Worm (Caenorhabditis elegans): ENCODE data around the gene R07B7.2.
A peak's percentile ranks its signal among the peaks of the same experiment; 100 is the strongest.

The R07B7.2 gene

DNA sequence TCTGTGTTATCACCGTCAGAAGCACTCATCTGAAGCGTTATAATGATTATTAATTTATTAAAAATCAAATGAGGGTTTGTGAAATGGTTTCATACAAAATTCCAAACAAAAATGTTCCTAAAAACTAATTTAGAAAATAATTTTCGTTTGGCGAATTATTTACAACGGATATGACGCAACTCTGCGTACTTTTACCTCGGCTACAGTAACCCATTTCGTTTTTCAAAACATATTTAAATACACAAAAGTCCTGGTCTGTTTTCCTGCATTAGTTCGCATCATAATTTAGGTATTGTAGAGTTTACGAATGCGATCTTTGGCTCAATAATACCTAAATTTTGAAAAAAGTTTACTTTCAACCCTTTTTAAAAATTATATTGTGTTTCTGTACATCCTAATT lies at the start of gene R07B7.2:
Gene R07B7.2 (minus strand): TSS at position 35 of the 400 bp plus-strand sequence.
- TF ChIP-seq Y55F3AM.14 (GFP tag; optimal IDR thresholded peaks at IDR 0.05) = no peak
- no peak for TF ChIP-seq lsy-2 (tag; optimal IDR thresholded peaks at IDR 0.05)
- TF ChIP-seq ceh-82 (tag; optimal IDR thresholded peaks at IDR 0.05) = no peak
- TF ChIP-seq unc-39 (tag; optimal IDR thresholded peaks at IDR 0.05) = no peak
- TF ChIP-seq ZK546.5 (tag; optimal IDR thresholded peaks at IDR 0.05) = no peak

DNA sequence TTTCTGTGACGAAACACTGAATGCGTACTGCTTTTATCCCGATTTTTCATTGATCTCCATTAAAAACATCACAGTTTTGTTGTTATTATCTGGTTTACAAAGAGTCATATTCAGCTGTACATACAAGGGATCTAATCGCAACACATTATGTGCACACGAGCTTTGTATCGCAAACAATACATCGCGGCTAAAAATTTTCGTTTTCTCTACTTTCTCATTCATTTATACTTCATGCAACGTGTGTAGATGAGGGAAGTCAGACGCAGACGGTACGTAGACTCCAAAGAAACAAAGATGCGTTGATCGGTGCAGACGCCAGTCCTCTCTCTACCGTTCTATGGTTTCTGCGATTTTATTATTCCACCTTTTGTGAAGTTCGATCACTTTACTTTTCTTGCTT lies 47.3 kb upstream of the R07B7.2 start, which contains the start of gene nhr-136:
Gene nhr-136 (plus strand): TSS at position 301 of the 400 bp plus-strand sequence.
- peak; percentile 21 for TF ChIP-seq nhr-129 (tag; optimal IDR thresholded peaks at IDR 0.05)
- no peak for TF ChIP-seq nhr-237 (tag; optimal IDR thresholded peaks at IDR 0.05)

DNA sequence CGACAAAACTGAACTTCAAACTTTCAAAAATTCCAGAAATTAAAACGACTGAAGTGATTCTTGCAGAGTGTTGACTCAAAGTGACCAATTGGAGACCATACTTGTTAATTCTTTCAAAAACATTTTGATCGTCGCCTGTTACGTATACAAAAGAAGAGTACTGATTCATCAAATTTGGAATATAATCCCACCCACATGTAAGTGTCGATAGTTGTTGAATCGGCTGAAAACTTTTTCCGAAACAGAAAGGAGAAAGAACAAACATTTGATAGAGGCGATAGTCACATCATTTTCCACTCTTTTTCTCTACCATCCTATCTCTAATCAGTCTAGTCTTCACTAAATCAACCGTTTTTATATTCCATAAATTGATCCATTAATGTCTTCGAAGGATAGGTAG lies 44.4 kb upstream of the R07B7.2 start, which contains the start of gene nhr-153:
Gene nhr-153 (plus strand): TSS at position 301 of the 400 bp plus-strand sequence.
- TF ChIP-seq ztf-11 (tag; optimal IDR thresholded peaks at IDR 0.05) (no peak), nhr-129 (tag; optimal IDR thresholded peaks at IDR 0.05) (no peak), lin-11 (tag; optimal IDR thresholded peaks at IDR 0.05) (no peak), nhr-237 (tag; optimal IDR thresholded peaks at IDR 0.05) (no peak), ztf-1 (GFP tag; conservative IDR thresholded peaks at IDR 0.05) (no peak)

DNA sequence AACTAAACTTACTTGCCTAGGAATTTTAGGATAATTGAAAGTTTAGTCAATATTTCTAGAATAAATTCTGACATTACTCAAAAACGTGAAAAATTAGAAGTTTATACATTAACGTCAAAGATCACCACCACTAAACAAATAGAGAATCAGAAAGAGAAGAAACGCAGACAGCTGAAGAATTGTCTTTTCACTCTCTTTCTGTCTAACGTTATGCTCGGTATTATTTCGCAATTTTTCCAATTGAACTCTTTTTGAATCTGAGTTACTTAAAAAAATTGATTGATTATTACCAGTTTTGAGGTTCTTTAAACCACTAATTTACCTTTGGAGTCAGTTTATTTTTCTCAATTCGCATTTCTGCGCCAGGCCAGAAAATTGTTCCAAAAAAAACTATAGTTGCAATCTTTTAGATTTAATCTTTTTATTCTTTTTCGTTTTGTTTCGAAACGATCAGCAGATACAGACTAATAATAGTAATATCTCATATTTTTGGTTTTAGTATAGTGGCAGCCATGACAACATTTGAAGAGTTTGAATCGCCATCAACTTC lies 41.3 kb upstream of the R07B7.2 start, which contains the start of gene nhr-154:
Gene nhr-154 (plus strand): TSS at position 500 of the 550 bp plus-strand sequence.
- TF ChIP-seq lin-11 (tag; optimal IDR thresholded peaks at IDR 0.05) = no peak
- TF ChIP-seq nhr-25 (tag; optimal IDR thresholded peaks at IDR 0.05) = peak; percentile 22
- TF ChIP-seq unc-55 (GFP tag; optimal IDR thresholded peaks at IDR 0.05) = peak; percentile 74
- peak; percentile 72 for TF ChIP-seq sma-9 (GFP tag; optimal IDR thresholded peaks at IDR 0.05)
- no peak for TF ChIP-seq sma-9 (tag; optimal IDR thresholded peaks at IDR 0.05)
- TF ChIP-seq crh-2 (tag; optimal IDR thresholded peaks at IDR 0.05) = peak; percentile 42
- peak; percentile 65 for TF ChIP-seq C34F6.9 (tag; optimal IDR thresholded peaks at IDR 0.05)
- TF ChIP-seq nhr-237 (tag; optimal IDR thresholded peaks at IDR 0.05) = no peak
- no peak for TF ChIP-seq nhr-21 (tag; optimal IDR thresholded peaks at IDR 0.05)
- no peak for TF ChIP-seq sma-3 (GFP tag; optimal IDR thresholded peaks at IDR 0.05)
- peak in 1 of 2 experiments; percentile 50 for TF ChIP-seq lsy-2 (tag; optimal IDR thresholded peaks at IDR 0.05)
- peak; percentile 25 for TF ChIP-seq nhr-129 (tag; optimal IDR thresholded peaks at IDR 0.05)
- TF ChIP-seq fos-1 (tag; optimal IDR thresholded peaks at IDR 0.05) = peak; percentile 23
- peak; percentile 45 for TF ChIP-seq skn-1 (tag; optimal IDR thresholded peaks at IDR 0.05)
- TF ChIP-seq aly-2 (tag; optimal IDR thresholded peaks at IDR 0.05) = no peak
- no peak for TF ChIP-seq nhr-12 (tag; optimal IDR thresholded peaks at IDR 0.05)

DNA sequence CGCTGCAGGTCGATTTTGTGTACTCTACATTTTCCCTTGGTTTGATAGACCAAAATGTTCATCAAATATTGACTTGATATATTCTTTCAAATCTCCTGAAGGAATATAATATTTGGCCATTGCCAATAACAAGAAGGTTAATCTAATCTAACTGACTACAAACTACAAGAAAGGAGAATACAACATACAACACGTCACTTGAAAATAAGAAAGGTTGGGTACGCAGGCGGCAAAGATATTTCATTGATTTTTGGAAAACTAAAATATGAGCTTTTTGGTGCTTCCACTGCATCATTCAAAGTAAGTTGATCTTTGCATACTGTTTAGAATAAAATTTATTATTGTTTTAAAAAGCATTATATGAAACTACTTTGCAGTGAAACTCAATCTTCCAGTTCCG lies 38.6 kb upstream of the R07B7.2 start, which contains the start of gene nhr-209:
Gene nhr-209 (plus strand): TSS at position 27 of the 400 bp plus-strand sequence.
- no peak for TF ChIP-seq nhr-23 (tag; optimal IDR thresholded peaks at IDR 0.05)
- no peak for TF ChIP-seq unc-39 (tag; optimal IDR thresholded peaks at IDR 0.05)
- TF ChIP-seq lin-39 (tag; optimal IDR thresholded peaks at IDR 0.05) = no peak
- TF ChIP-seq fos-1 (tag; optimal IDR thresholded peaks at IDR 0.05) = no peak

DNA sequence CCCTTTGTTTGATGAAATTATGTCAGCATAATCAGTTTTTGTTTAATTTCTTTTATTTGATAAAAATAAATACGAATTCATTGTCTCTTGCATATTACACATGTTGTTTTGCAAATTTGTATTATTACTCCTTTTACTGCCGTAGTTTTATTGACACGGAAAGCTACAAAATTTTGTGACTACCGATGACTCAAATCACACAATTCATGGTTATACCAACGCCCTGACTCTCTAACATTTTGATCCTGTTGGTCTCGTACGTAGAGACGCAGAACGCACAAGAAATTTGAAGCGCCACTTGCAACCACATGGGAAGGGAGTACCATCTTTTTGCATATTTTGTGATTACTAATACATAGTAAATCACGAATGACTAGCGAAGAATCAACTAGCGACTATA lies 36.3 kb upstream of the R07B7.2 start, which contains the start of gene nhr-207:
Gene nhr-207 (plus strand): TSS at position 282 of the 400 bp plus-strand sequence.
- TF ChIP-seq sma-9 (GFP tag; optimal IDR thresholded peaks at IDR 0.05) (peak; percentile 60), sma-9 (tag; optimal IDR thresholded peaks at IDR 0.05) (no peak), ztf-1 (GFP tag; conservative IDR thresholded peaks at IDR 0.05) (no peak), sma-3 (GFP tag; optimal IDR thresholded peaks at IDR 0.05) (no peak), ceh-82 (tag; optimal IDR thresholded peaks at IDR 0.05) (no peak), nhr-129 (tag; optimal IDR thresholded peaks at IDR 0.05) (peak; percentile 9), lin-13 (GFP tag; optimal IDR thresholded peaks at IDR 0.05) (no peak), ceh-16 (tag; optimal IDR thresholded peaks at IDR 0.05) (no peak), aly-2 (tag; optimal IDR thresholded peaks at IDR 0.05) (no peak), snpc-4 (tag; optimal IDR thresholded peaks at IDR 0.05) (no peak), fos-1 (tag; optimal IDR thresholded peaks at IDR 0.05) (peak; percentile 72)

DNA sequence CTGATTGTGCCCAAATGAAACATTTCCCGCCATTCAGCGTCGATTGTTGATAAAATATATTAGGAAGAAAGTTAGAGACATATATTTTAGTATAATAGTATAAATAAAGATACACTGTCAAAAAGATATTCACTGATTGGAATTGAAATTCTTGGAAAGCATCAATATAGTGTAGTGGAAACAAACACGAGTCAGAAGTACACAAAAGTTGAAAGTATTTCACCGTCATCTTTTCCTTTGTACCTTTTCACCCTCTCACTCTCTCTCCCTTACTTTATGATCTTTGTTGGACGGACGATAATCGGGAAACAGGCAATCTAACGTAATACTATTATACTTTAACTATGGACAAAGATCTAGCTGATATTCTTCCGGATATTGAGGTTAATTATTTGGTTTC lies 34.5 kb upstream of the R07B7.2 start, which contains the start of gene nhr-208:
Gene nhr-208 (plus strand): TSS at position 288 of the 400 bp plus-strand sequence.
- no peak for TF ChIP-seq R02D3.7 (tag; optimal IDR thresholded peaks at IDR 0.05)
- TF ChIP-seq sma-9 (GFP tag; optimal IDR thresholded peaks at IDR 0.05) = peak; percentile 11
- TF ChIP-seq sma-9 (tag; optimal IDR thresholded peaks at IDR 0.05) = no peak
- peak; percentile 11 for TF ChIP-seq fos-1 (tag; optimal IDR thresholded peaks at IDR 0.05)
